Worm (Caenorhabditis elegans) whole organism, L2 larva: ENCODE results near the gene R09H3.3.

Experiments
- aly-2 ChIP-seq: fragments of 150-350 bp; optimal IDR thresholded peaks from 2 replicates; lab custom pipeline; 2014; ENCODE audit warnings: missing biosample characterization, missing genetic modification characterization
- ama-1 ChIP-seq: fragments of 150-350 bp; optimal IDR thresholded peaks from 2 replicates; lab custom pipeline; 2018; ENCODE audit warnings: inconsistent platforms
- ceh-16 ChIP-seq: fragments of 150-350 bp; optimal IDR thresholded peaks from 2 replicates; lab custom pipeline; 2014; ENCODE audit warnings: missing biosample characterization, missing genetic modification characterization
- lin-39 ChIP-seq: fragments of 150-350 bp; optimal IDR thresholded peaks from 2 replicates; lab custom pipeline; 2014; ENCODE audit warnings: missing biosample characterization, missing genetic modification reagents, missing genetic modification characterization
- nhr-11 ChIP-seq: fragments of 150-350 bp; optimal IDR thresholded peaks from 2 replicates; lab custom pipeline; 2014; ENCODE audit warnings: missing biosample characterization, missing genetic modification characterization
- nhr-12 ChIP-seq: fragments of 150-350 bp; optimal IDR thresholded peaks from 2 replicates; lab custom pipeline; 2014; ENCODE audit warnings: missing biosample characterization, missing genetic modification characterization
- nhr-21 ChIP-seq: fragments of 150-350 bp; optimal IDR thresholded peaks from 2 replicates; lab custom pipeline; 2014; ENCODE audit warnings: missing biosample characterization, missing genetic modification characterization
- nhr-6 ChIP-seq: fragments of 150-350 bp; optimal IDR thresholded peaks from 2 replicates; lab custom pipeline; 2014; ENCODE audit warnings: missing biosample characterization, missing genetic modification characterization
- skn-1 ChIP-seq: sonication (generic microtip); optimal IDR thresholded peaks from 2 replicates; lab custom pipeline; 2017; ENCODE audit warnings: missing biosample characterization, missing genetic modification characterization
- ztf-11 ChIP-seq: sonication (generic microtip); optimal IDR thresholded peaks from 2 replicates; lab custom pipeline; 2017; ENCODE audit warnings: missing biosample characterization, missing genetic modification characterization
- ztf-4 ChIP-seq: fragments of 150-350 bp; optimal IDR thresholded peaks from 2 replicates; lab custom pipeline; 2014; ENCODE audit warnings: missing biosample characterization, missing genetic modification characterization

ce11 chrX:1712538-1712937 is 43.9 kb upstream of the R09H3.3 start, which contains the start of gene fbxa-52:
- TF ChIP-seq nhr-12 (tag; lab: Kevin White, UChicago) (no peak), skn-1 (no peak), lin-39 (tag; lab: Kevin White, UChicago) (no peak), nhr-6 (tag; lab: Kevin White, UChicago) (no peak), ama-1 (lab: Kevin White, UChicago) (no peak), ceh-16 (tag; lab: Kevin White, UChicago) (no peak), aly-2 (tag; lab: Kevin White, UChicago) (no peak), nhr-21 (no peak), ztf-4 (tag; lab: Kevin White, UChicago) (no peak), nhr-11 (tag; lab: Kevin White, UChicago) (no peak), ztf-11 (no peak)
